Fruit fly (Drosophila melanogaster): Measurements from ENCODE around the gene CG42752.

Gene CG42752

DNA sequence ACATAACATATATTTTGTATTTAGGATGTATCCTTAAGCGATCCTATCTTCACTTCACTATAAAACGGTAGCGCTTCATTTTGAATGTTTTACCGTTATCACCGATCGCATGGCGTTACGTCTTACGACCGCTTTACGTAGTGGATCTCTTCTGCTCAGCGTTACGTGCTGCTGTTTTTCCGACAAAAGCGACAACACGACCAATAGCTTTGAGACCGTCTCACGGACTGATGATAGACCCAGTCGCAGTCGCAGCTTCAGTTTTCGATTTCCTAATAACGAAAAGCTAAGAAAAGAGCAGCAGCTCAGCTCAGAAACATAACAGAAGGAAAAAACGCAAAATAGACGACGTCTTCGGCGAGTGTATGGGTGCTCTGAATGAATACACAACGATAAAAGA lies 7.6 kb downstream of the CG42752 start, which contains the start of gene CG10348:
Gene CG10348, minus strand, starts transcription at position 234 of the 400 bp plus-strand sequence.
- TF ChIP-seq psq (optimal IDR thresholded peaks at IDR 0.05) (no peak), usp (GFP tag; optimal IDR thresholded peaks at IDR 0.05) (no peak), Dll (optimal IDR thresholded peaks at IDR 0.05) (no peak), CG8478 (optimal IDR thresholded peaks at IDR 0.05) (no peak), EcR (GFP tag; optimal IDR thresholded peaks at IDR 0.05) (no peak)

DNA sequence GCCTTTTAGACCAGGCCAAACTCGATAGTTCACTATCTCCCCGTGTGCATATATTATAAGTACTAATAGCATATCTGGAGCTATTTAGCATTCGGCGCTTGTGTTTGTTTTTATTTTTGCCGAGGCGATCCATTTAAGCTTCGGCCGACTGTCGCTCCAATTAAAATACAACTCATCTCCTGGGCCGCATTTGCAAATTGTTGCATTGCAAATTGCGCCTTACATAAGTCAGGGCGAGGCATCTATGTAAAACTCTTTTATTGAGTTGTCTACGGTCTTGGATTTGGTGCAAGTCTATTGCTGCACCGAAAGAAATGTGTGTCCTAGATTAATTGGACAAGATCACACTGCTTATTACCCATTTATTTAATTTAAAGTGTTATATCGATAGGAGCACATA lies 11.9 kb downstream of the CG42752 start:
- no peak for TF ChIP-seq usp (GFP tag; optimal IDR thresholded peaks at IDR 0.05)
- no peak for TF ChIP-seq Dll (optimal IDR thresholded peaks at IDR 0.05)
- no peak for TF ChIP-seq psq (optimal IDR thresholded peaks at IDR 0.05)
- no peak for TF ChIP-seq EcR (GFP tag; optimal IDR thresholded peaks at IDR 0.05)
- no peak for TF ChIP-seq pan (optimal IDR thresholded peaks at IDR 0.05)
- TF ChIP-seq CG8478 (optimal IDR thresholded peaks at IDR 0.05): no peak

DNA sequence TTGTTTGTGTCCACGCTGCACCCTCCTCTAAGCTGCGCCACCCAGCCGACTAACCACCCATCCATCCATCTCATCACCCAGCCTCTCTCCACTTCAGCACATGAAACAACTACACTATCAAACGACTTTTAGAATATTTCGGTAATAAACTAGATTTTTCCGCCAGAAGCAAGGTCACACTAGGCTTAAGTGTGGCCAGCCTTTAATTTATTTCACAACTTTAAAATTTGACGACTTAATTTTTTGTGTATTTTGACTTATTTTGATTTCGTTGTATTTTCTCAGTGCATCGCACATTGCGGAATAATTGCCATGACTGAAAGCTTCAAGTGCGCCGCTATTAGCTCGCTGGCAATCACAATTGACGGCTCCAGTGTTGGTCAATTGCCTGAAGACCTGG lies 15.1 kb downstream of the CG42752 start:
- TF ChIP-seq CG8478 (optimal IDR thresholded peaks at IDR 0.05) (no peak), pan (optimal IDR thresholded peaks at IDR 0.05) (no peak)

DNA sequence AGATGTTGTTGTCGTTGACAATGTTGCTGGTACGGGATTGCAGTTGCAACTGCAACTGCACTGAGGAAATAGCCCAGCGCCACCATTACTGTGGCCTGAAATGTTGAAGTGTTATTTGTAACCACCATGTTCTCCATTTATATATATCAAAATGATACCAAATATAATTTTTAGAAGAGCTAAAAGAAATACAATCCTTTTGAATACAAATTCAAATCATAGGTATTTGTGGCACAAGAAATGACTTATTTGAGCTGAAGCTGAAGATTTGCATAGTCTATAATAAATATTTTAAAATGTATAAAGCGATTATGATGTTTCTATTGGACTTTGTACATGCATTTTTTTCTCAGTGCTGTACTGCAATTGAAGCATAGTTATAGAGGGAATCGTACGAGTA lies 20.3 kb downstream of the CG42752 start:
- TF ChIP-seq pan (optimal IDR thresholded peaks at IDR 0.05): no peak
- TF ChIP-seq usp (GFP tag; optimal IDR thresholded peaks at IDR 0.05): no peak
- no peak for TF ChIP-seq Dll (optimal IDR thresholded peaks at IDR 0.05)
- no peak for TF ChIP-seq EcR (GFP tag; optimal IDR thresholded peaks at IDR 0.05)
- TF ChIP-seq psq (optimal IDR thresholded peaks at IDR 0.05): no peak
- no peak for TF ChIP-seq CG8478 (optimal IDR thresholded peaks at IDR 0.05)

DNA sequence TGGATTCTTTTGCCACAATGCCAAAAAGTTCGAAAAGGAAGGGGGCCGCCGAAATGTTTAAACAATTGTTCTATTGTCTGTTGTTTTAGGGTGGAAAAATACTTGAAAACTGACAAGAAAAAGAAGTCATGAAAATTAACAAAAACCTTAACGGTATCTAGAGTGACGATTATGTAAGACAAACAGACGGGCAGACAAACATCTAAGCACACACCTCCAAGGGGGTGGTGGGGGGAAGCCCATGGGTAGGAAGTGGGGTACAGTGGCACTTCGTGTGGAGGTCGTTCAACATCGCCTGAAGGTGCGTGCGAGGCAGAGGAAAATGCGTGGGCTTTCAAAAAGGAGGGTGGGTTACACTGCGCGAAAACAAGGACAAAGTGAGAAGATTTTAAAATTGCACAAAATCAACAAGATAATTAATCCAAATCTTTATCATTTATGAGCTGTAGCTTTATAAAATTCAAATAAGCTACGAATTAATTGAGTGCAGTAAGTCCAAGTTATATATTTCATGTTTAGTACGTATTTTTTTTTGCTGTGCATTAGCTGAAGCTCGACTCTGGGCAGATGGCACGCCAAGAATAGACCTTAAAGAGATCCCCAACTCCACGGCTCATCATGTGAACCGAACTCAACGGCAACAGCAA lies 22.4 kb downstream of the CG42752 start:
- no peak for TF ChIP-seq pan (optimal IDR thresholded peaks at IDR 0.05)
- no peak for TF ChIP-seq usp (GFP tag; optimal IDR thresholded peaks at IDR 0.05)
- no peak for TF ChIP-seq CG8478 (optimal IDR thresholded peaks at IDR 0.05)
- TF ChIP-seq Dll (optimal IDR thresholded peaks at IDR 0.05): no peak
- TF ChIP-seq EcR (GFP tag; optimal IDR thresholded peaks at IDR 0.05): no peak
- no peak for TF ChIP-seq psq (optimal IDR thresholded peaks at IDR 0.05)

DNA sequence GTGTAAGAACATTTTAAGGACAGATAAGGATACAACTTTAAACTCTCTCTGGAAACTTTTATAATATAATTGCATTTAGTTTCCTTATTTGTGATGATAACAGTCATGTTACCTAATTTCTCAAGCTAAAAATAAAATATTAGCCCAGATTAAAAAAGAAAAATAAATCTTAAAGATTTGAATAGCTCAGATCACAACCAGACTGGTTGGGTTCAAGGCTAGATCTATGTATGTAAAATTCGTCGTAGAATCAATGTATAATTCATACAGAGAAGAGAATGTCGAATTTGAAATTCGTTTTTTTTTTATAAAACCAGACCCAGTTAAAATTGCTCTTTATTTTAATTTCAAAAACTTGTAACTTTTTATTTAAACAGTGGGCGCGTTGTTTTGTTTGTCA lies 25.8 kb downstream of the CG42752 start:
- TF ChIP-seq psq (optimal IDR thresholded peaks at IDR 0.05) (no peak), Dll (optimal IDR thresholded peaks at IDR 0.05) (no peak), pan (optimal IDR thresholded peaks at IDR 0.05) (no peak), usp (GFP tag; optimal IDR thresholded peaks at IDR 0.05) (no peak), CG8478 (optimal IDR thresholded peaks at IDR 0.05) (no peak), EcR (GFP tag; optimal IDR thresholded peaks at IDR 0.05) (no peak)

DNA sequence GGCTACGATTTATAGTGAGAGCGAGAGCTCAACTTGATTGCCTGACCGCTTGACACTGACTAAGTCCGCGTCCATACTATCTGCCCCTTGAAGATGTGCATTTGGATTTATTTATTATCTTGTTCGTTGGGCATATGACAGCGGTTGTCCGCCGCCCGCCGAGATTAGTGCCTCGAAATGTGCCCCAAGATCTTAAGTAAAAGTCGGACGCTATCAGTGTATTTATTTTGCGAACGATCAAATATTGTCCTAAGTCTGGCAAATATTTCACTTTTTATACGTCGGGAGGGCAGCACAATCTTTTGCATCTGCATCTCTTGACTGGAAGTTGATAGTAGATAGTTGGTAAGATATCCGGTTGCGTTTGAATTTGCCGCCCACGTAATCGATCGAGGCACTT lies 26.2 kb downstream of the CG42752 start, which contains the start of gene Irk3:
Gene Irk3, minus strand, starts transcription at position 63 of the 400 bp plus-strand sequence.
- TF ChIP-seq psq (optimal IDR thresholded peaks at IDR 0.05): no peak
- no peak for TF ChIP-seq pan (optimal IDR thresholded peaks at IDR 0.05)
- no peak for TF ChIP-seq CG8478 (optimal IDR thresholded peaks at IDR 0.05)
- TF ChIP-seq EcR (GFP tag; optimal IDR thresholded peaks at IDR 0.05): no peak
- TF ChIP-seq usp (GFP tag; optimal IDR thresholded peaks at IDR 0.05): no peak
- TF ChIP-seq Dll (optimal IDR thresholded peaks at IDR 0.05): no peak

DNA sequence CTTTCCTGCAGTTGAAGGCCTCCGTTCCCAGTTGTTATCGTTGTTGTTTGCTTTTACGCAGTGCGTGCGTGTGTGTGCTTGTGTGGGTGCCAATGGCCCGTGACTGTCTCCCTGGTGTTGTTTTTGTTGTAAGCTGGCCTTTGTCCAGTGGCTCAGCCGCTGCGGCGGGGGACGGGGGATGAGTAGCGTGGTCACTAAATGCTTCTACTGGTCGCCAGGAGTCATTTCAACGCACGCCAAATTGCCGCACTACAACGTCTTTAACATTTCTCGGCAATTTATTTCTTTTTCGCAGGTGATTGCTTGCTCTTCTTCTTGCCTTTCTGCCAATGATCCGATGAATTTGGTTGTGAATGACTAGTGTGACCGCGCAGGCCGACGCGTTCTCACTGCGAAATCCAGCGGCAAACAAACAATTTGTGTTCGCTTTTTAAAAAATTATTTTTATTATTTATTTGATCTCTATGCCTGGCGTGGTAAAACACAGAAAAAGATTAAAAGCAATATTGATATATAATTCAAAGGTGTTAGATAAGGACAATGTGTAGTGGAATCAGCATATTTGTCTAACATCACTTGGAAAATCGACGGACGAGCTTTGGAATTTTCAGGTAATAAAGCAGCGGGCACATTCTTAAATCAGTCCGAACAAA lies 31.5 kb downstream of the CG42752 start, which contains the start of the genes Faf2 and Grip71:
Gene Faf2, minus strand, starts transcription at position 450 of the 653 bp plus-strand sequence.
Gene Grip71, plus strand, starts transcription at position 608 of the 653 bp plus-strand sequence.
- TF ChIP-seq EcR (GFP tag; optimal IDR thresholded peaks at IDR 0.05) (no peak), pan (optimal IDR thresholded peaks at IDR 0.05) (no peak), CG8478 (optimal IDR thresholded peaks at IDR 0.05) (no peak), Dll (optimal IDR thresholded peaks at IDR 0.05) (no peak), usp (GFP tag; optimal IDR thresholded peaks at IDR 0.05) (no peak), psq (optimal IDR thresholded peaks at IDR 0.05) (no peak)

DNA sequence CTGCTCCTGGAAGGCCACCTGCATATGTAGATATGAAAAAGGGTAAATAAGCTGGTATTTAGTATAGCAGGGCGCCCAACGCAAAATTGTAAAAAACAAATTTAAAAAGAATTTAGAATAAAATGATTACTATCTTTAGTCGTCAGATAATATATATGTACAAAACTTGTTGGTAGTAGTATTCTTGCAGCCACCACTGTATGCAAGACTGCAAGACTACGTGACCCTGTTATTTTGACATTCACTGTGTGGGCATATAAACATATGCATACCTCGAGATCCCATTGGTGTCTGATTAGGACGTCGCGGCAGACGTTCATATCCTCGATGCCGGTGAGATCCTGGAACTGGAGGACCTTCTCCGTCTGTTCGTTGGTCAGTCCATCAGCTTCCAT lies 32.1 kb downstream of the CG42752 start:
- no peak for TF ChIP-seq Dll (optimal IDR thresholded peaks at IDR 0.05)
- TF ChIP-seq pan (optimal IDR thresholded peaks at IDR 0.05): no peak
- TF ChIP-seq EcR (GFP tag; optimal IDR thresholded peaks at IDR 0.05): no peak
- TF ChIP-seq psq (optimal IDR thresholded peaks at IDR 0.05): no peak
- no peak for TF ChIP-seq CG8478 (optimal IDR thresholded peaks at IDR 0.05)
- no peak for TF ChIP-seq usp (GFP tag; optimal IDR thresholded peaks at IDR 0.05)

DNA sequence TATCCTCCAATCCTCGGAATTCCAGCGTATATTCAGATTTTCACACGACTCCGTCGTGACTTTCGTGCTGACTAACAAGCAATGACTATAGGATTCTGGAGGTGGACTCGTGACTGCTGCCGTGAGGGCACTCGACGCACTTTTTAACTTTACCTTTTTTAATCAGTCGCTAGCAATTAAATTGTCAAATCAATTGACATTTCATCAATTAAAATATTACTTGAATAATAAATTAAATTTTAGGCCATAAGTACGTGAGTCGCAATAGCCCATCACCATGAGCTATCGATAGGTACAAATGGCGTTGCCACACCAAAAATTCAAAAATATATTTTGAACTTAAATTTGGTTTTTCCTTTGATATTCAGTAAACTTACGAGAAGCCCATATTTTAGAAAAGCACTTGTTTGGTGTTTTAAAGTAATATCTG lies 34.3 kb downstream of the CG42752 start, which contains the start of gene Jwa:
Gene Jwa, minus strand, starts transcription at position 87 of the 430 bp plus-strand sequence.
- no peak for TF ChIP-seq psq (optimal IDR thresholded peaks at IDR 0.05)
- no peak for TF ChIP-seq EcR (GFP tag; optimal IDR thresholded peaks at IDR 0.05)
- TF ChIP-seq Dll (optimal IDR thresholded peaks at IDR 0.05): no peak
- TF ChIP-seq pan (optimal IDR thresholded peaks at IDR 0.05): no peak
- no peak for TF ChIP-seq usp (GFP tag; optimal IDR thresholded peaks at IDR 0.05)
- no peak for TF ChIP-seq CG8478 (optimal IDR thresholded peaks at IDR 0.05)

DNA sequence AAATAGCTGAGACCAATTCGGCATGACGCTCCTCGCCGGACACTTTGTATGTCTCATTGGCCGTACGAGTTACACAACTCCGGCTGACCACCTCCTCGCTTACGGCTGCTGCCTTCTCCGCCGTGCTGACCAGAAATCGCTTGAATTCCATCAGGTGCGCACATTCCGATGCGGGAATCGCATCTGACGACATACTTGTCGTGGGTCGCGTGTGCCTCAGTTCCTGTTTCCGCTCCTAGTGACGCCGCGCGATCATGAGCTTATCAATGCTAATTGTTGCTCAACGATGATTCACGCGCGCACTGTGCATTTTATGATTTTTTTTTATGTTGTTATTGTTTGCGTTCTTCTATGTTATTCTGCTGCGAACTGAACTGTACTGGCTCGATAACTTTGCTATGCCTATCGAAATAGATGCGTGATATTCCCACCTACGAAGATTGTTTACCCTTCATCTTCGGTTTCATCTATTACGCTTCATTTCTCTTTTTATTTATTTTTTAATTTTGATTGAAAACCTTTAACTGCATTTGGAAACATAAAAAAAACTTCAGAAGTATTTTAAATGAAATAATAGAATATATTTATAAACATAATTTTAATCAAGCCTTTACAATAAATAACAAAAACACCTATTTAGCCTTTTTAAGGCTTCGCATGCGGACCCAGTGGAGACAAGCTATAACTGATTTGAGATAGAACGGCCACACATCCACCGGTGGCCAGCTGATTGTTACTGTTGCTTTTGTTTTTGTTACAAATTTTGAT lies 37.0 kb downstream of the CG42752 start, which contains the start of the genes CG10376 and CG10343:
Gene CG10376, minus strand, starts transcription at position 385 of the 768 bp plus-strand sequence.
Gene CG10343, plus strand, starts transcription at position 753 of the 768 bp plus-strand sequence.
- TF ChIP-seq psq (optimal IDR thresholded peaks at IDR 0.05) (no peak), EcR (GFP tag; optimal IDR thresholded peaks at IDR 0.05) (no peak)
